Fruit fly (Drosophila melanogaster): ENCODE data around the gene Neb-cGP.

The Neb-cGP gene

DNA sequence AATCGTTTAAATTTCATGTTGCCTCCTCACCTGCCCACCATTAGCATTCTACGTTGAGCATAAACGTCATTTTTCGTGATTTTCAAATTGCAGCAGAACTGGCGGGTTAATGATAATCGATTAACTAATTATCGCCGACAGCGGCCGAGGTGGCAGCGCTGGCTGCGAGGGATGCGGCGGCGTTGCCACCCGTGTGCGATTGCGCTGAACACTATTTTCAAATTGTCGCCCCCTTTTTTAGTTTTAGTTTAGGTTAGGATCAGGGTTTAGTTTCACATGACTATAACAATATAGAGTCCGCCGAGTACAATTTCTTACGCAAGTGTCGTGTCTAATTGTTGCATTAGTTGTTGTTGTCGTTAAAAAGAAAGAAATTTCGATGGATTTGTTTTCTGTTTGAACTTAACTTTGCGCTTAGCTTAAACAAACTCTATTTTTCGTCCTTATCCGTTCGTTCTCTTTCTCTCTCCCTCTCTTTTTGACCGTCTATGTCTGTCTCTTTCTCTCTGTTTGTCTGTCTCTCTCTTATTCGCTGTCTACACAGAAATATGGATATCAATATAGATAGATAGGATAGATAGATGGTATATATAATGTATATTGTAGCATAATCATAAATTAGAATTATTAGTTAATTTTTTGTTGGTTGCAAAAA, 2.6 kb downstream of the Neb-cGP start (continued):
- no peak for TF ChIP-seq tin (GFP tag; optimal IDR thresholded peaks at IDR 0.05)
- no peak for TF ChIP-seq wdn (GFP tag; IDR thresholded peaks at IDR 0.05)
- TF ChIP-seq Gug (GFP tag; IDR thresholded peaks at IDR 0.05), result no peak
- no peak for TF ChIP-seq ase (GFP tag; IDR thresholded peaks at IDR 0.05)
- no peak for TF ChIP-seq br (optimal IDR thresholded peaks at IDR 0.05)
- TF ChIP-seq Aef1 (GFP tag; IDR thresholded peaks at IDR 0.05), result no peak
- no peak for TF ChIP-seq Nf-YB (GFP tag; optimal IDR thresholded peaks at IDR 0.05)
- TF ChIP-seq CG13775 (GFP tag; optimal IDR thresholded peaks at IDR 0.05), result no peak
- TF ChIP-seq jigr1 (GFP tag; IDR thresholded peaks at IDR 0.05), result no peak
- TF ChIP-seq B-H1 (GFP tag; IDR thresholded peaks at IDR 0.05), result no peak
- TF ChIP-seq CG43689 (GFP tag; IDR thresholded peaks at IDR 0.05), result no peak
- TF ChIP-seq Scr (GFP tag; IDR thresholded peaks at IDR 0.05; ENCODE audit: partially characterized antibody), result peak; percentile 55
- TF ChIP-seq CG10959 (GFP tag; IDR thresholded peaks at IDR 0.05), result no peak
- no peak for TF ChIP-seq sug (tag; optimal IDR thresholded peaks at IDR 0.05)
- TF ChIP-seq Deaf1 (tag; optimal IDR thresholded peaks at IDR 0.05), result no peak
- no peak for TF ChIP-seq ac (GFP tag; optimal IDR thresholded peaks at IDR 0.05)
- no peak for TF ChIP-seq CG11723 (GFP tag; optimal IDR thresholded peaks at IDR 0.05)
- TF ChIP-seq Myb (GFP tag; optimal IDR thresholded peaks at IDR 0.05), result peak; percentile 47
- TF ChIP-seq ham (GFP tag; IDR thresholded peaks at IDR 0.05), result no peak
- no peak for TF ChIP-seq CG30403 (GFP tag; optimal IDR thresholded peaks at IDR 0.05)
- TF ChIP-seq btn (GFP tag; optimal IDR thresholded peaks at IDR 0.05), result no peak
- TF ChIP-seq Sry-δ (GFP tag; optimal IDR thresholded peaks at IDR 0.05), result peak; percentile 64
- peak; percentile 7 for TF ChIP-seq CG4424 (GFP tag; optimal IDR thresholded peaks at IDR 0.05)
- TF ChIP-seq H15 (GFP tag; IDR thresholded peaks at IDR 0.05), result no peak
- no peak for TF ChIP-seq CG12744 (GFP tag; optimal IDR thresholded peaks at IDR 0.05)
- no peak for TF ChIP-seq Tbp (GFP tag; optimal IDR thresholded peaks at IDR 0.05)
- no peak for TF ChIP-seq CG7987 (GFP tag; optimal IDR thresholded peaks at IDR 0.05)
- no peak for TF ChIP-seq CG6854 (GFP tag; optimal IDR thresholded peaks at IDR 0.05)
- no peak for TF ChIP-seq org-1 (GFP tag; optimal IDR thresholded peaks at IDR 0.05)
- TF ChIP-seq inv (GFP tag; IDR thresholded peaks at IDR 0.05; ENCODE audit: partially characterized antibody), result 0 out of 2 replicates have a peak, but pooled peaks have one; percentile 27
- peak; percentile 36 for TF ChIP-seq Antp (GFP tag; optimal IDR thresholded peaks at IDR 0.05)
- peak; percentile 29; the same call in 1 of the 2 replicates for TF ChIP-seq hbn (GFP tag; IDR thresholded peaks at IDR 0.05; ENCODE audit: partially characterized antibody)
- TF ChIP-seq CG14667 (GFP tag; IDR thresholded peaks at IDR 0.05), result no peak
- TF ChIP-seq lilli (GFP tag; optimal IDR thresholded peaks at IDR 0.05), result peak; percentile 37
- TF ChIP-seq CG12769 (tag; optimal IDR thresholded peaks at IDR 0.05), result no peak
- no peak for TF ChIP-seq CG3407 (GFP tag; optimal IDR thresholded peaks at IDR 0.05)
- no peak for TF ChIP-seq CG30020 (tag; optimal IDR thresholded peaks at IDR 0.05)
- no peak for TF ChIP-seq twi (tag; optimal IDR thresholded peaks at IDR 0.05)
- peak; percentile 74 for TF ChIP-seq CG2116 (GFP tag; optimal IDR thresholded peaks at IDR 0.05)
- no peak for TF ChIP-seq gce (GFP tag; IDR thresholded peaks at IDR 0.05)
- no peak; the same call in 1 of the 2 replicates for TF ChIP-seq Adf1 (GFP tag; IDR thresholded peaks at IDR 0.05)
- TF ChIP-seq aop (GFP tag; IDR thresholded peaks at IDR 0.05), result no peak
- peak; percentile 69 for TF ChIP-seq HLH4C (GFP tag; IDR thresholded peaks at IDR 0.05; ENCODE audit: partially characterized antibody)
- peak; percentile 84 for TF ChIP-seq trem (tag; optimal IDR thresholded peaks at IDR 0.05)
- TF ChIP-seq Usf (GFP tag; optimal IDR thresholded peaks at IDR 0.05), result no peak
- no peak for TF ChIP-seq ssp (GFP tag; IDR thresholded peaks at IDR 0.05)
- no peak for TF ChIP-seq CG5180 (GFP tag; optimal IDR thresholded peaks at IDR 0.05)
- TF ChIP-seq bowl (GFP tag; IDR thresholded peaks at IDR 0.05), result no peak
- peak; percentile 39 for TF ChIP-seq CG2712 (tag; optimal IDR thresholded peaks at IDR 0.05)
- TF ChIP-seq CG4707 (GFP tag; optimal IDR thresholded peaks at IDR 0.05), result no peak
- no peak for TF ChIP-seq chif (GFP tag; optimal IDR thresholded peaks at IDR 0.05)
